Worm (Caenorhabditis elegans) whole organism, late embryonic: ENCODE results near the gene hrg-4.

Experiments used
- ceh-31 ChIP-seq: sonication (generic microtip); optimal IDR thresholded peaks from 2 replicates; lab custom pipeline; 2016; ENCODE audit warnings: missing genetic modification characterization, missing compliant biosample characterization
- pax-1 ChIP-seq: fragments of 150-350 bp; optimal IDR thresholded peaks from 2 replicates; lab custom pipeline; 2014; ENCODE audit warnings: missing biosample characterization, missing genetic modification characterization
- pha-4 ChIP-seq: fragments of 150-350 bp; optimal IDR thresholded peaks from 2 replicates; lab custom pipeline; 2018; ENCODE audit warnings: missing biosample characterization, missing genetic modification reagents, missing genetic modification characterization
- tbx-2 ChIP-seq: sonication (generic microtip); optimal IDR thresholded peaks from 2 replicates; lab custom pipeline; 2016; ENCODE audit warnings: missing genetic modification characterization, missing compliant biosample characterization

ce11 chrIV:11036222-11036621 is 5.4 kb upstream of the hrg-4 start, which contains the start of gene fkb-1:
- TF ChIP-seq tbx-2 (tag; lab: Kevin White, UChicago) (no peak), pha-4 (tag; lab: Kevin White, UChicago) (no peak), ceh-31 (tag; lab: Kevin White, UChicago) (no peak), pax-1 (tag; lab: Kevin White, UChicago) (peak; percentile 60)
